Worm (Caenorhabditis elegans) whole organism, young adult: ENCODE results near the gene fbxc-22.

Experiments used
- D2030.7 ChIP-seq: fragments of 200-800 bp; sonication (Bioruptor generic); IDR thresholded peaks from 2 replicates; pipeline ENCODE4 v1.3.6; 2022; ENCODE audit warnings: missing genetic modification reagents, missing genetic modification characterization, missing compliant biosample characterization
- F23B12.7 ChIP-seq: sonication (generic microtip); optimal IDR thresholded peaks from 2 replicates; lab custom pipeline; 2017; ENCODE audit warnings: missing genetic modification characterization, mild to moderate bottlenecking, missing compliant biosample characterization, antibody characterized with exemption, moderate library complexity; ENCODE audit not compliant: insufficient read depth
- F39B2.1 ChIP-seq: fragments of 200-800 bp; sonication (Bioruptor generic); IDR thresholded peaks from 2 replicates; pipeline ENCODE4 v1.3.6; 2022; ENCODE audit warnings: missing genetic modification reagents, missing genetic modification characterization, missing compliant biosample characterization
- F49E8.2 ChIP-seq: sonication (generic microtip); optimal IDR thresholded peaks from 3 replicates; lab custom pipeline; 2017; ENCODE audit warnings: missing genetic modification characterization, mild to moderate bottlenecking, missing compliant biosample characterization, antibody characterized with exemption, moderate library complexity; ENCODE audit not compliant: insufficient read depth
- K12H6.12 ChIP-seq: fragments of 200-800 bp; sonication (Bioruptor generic); optimal IDR thresholded peaks from 2 replicates; lab custom pipeline; 2018; ENCODE audit warnings: mild to moderate bottlenecking, missing genetic modification characterization, missing compliant biosample characterization
- aptf-3 ChIP-seq: fragments of 200-800 bp; sonication (Bioruptor generic); IDR thresholded peaks from 2 replicates; pipeline ENCODE4 v1.3.6; 2022; ENCODE audit warnings: missing genetic modification characterization, missing compliant biosample characterization
- atf-7 ChIP-seq: sonication (generic microtip); optimal IDR thresholded peaks from 2 replicates; lab custom pipeline; 2017; ENCODE audit warnings: mild to moderate bottlenecking, missing genetic modification characterization, missing compliant biosample characterization
- attf-5 ChIP-seq: fragments of 200-800 bp; sonication (Bioruptor generic); optimal IDR thresholded peaks from 2 replicates; lab custom pipeline; 2018; ENCODE audit warnings: mild to moderate bottlenecking, missing genetic modification characterization, missing compliant biosample characterization
- bed-1 ChIP-seq: fragments of 200-800 bp; sonication (Bioruptor generic); IDR thresholded peaks from 2 replicates; pipeline ENCODE4 v1.3.6; 2022; ENCODE audit warnings: missing genetic modification reagents, missing genetic modification characterization, missing compliant biosample characterization
- ceh-58 ChIP-seq: fragments of 200-800 bp; sonication (Bioruptor generic); IDR thresholded peaks from 2 replicates; pipeline ENCODE4 v1.3.6; 2022; ENCODE audit warnings: missing genetic modification characterization, missing compliant biosample characterization
- ceh-79 ChIP-seq: sonication (generic microtip); optimal IDR thresholded peaks from 2 replicates; lab custom pipeline; 2017; ENCODE audit warnings: mild to moderate bottlenecking, missing genetic modification characterization, missing compliant biosample characterization
- dpff-1 ChIP-seq: sonication (generic microtip); optimal IDR thresholded peaks from 2 replicates; lab custom pipeline; 2017; ENCODE audit warnings: mild to moderate bottlenecking, missing genetic modification characterization, missing compliant biosample characterization
- efl-1 ChIP-seq: fragments of 150-350 bp; optimal IDR thresholded peaks from 2 replicates; lab custom pipeline; 2014; ENCODE audit warnings: missing biosample characterization, missing genetic modification reagents, missing genetic modification characterization
- egl-18 ChIP-seq: fragments of 200-800 bp; sonication (Bioruptor generic); IDR thresholded peaks from 2 replicates; pipeline ENCODE4 v1.3.6; 2022; ENCODE audit warnings: missing genetic modification reagents, missing genetic modification characterization, missing compliant biosample characterization
- him-1 ChIP-seq: sonication (generic microtip); optimal IDR thresholded peaks from 2 replicates; lab custom pipeline; 2016; ENCODE audit warnings: missing genotype, missing genetic modification reagents, missing genetic modification characterization, missing compliant biosample characterization
- hlh-26 ChIP-seq: fragments of 200-800 bp; sonication (Bioruptor generic); conservative IDR thresholded peaks from 2 replicates; pipeline ENCODE4 v1.3.6; 2022; ENCODE audit warnings: missing genetic modification reagents, missing genetic modification characterization, missing compliant biosample characterization
- hsf-1 ChIP-seq: fragments of 200-800 bp; sonication (Bioruptor generic); IDR thresholded peaks from 2 replicates; pipeline ENCODE4 v1.3.6; 2022; ENCODE audit warnings: missing genetic modification reagents, missing genetic modification characterization, missing compliant biosample characterization
- lag-1 ChIP-seq: fragments of 200-800 bp; sonication (Bioruptor generic); IDR thresholded peaks from 2 replicates; pipeline ENCODE4 v1.3.6; 2022; ENCODE audit warnings: missing genetic modification reagents, missing genetic modification characterization, missing compliant biosample characterization
- lin-26 ChIP-seq: fragments of 200-800 bp; sonication (Bioruptor generic); IDR thresholded peaks from 2 replicates; pipeline ENCODE4 v1.3.6; 2022; ENCODE audit warnings: missing genetic modification reagents, missing genetic modification characterization, missing compliant biosample characterization
- lin-54 ChIP-seq: fragments of 200-800 bp; sonication (Bioruptor generic); optimal IDR thresholded peaks from 2 replicates; lab custom pipeline; 2018; ENCODE audit warnings: mild to moderate bottlenecking, missing genetic modification characterization, missing compliant biosample characterization
- lsy-27 ChIP-seq: sonication (generic microtip); optimal IDR thresholded peaks from 2 replicates; lab custom pipeline; 2017; ENCODE audit warnings: missing genetic modification characterization, mild to moderate bottlenecking, missing compliant biosample characterization, antibody characterized with exemption, missing genotype, borderline replicate concordance; ENCODE audit not compliant: insufficient read depth
- madf-6 ChIP-seq: fragments of 200-800 bp; sonication (Bioruptor generic); IDR thresholded peaks from 2 replicates; pipeline ENCODE4 v1.3.6; 2022; ENCODE audit warnings: missing genetic modification reagents, missing genetic modification characterization, missing compliant biosample characterization
- mes-4 ChIP-seq: sonication (generic microtip); optimal IDR thresholded peaks from 2 replicates; lab custom pipeline; 2016; ENCODE audit warnings: missing genotype, missing genetic modification characterization, missing compliant biosample characterization
- nfya-1 ChIP-seq: sonication (generic microtip); optimal IDR thresholded peaks from 2 replicates; lab custom pipeline; 2017; ENCODE audit warnings: antibody characterized with exemption, missing compliant biosample characterization, missing genetic modification characterization, borderline replicate concordance; ENCODE audit not compliant: insufficient read depth
- nhr-27 ChIP-seq: fragments of 200-800 bp; sonication (Bioruptor generic); optimal IDR thresholded peaks from 2 replicates; lab custom pipeline; 2018; ENCODE audit warnings: mild to moderate bottlenecking, missing genetic modification characterization, moderate library complexity, missing compliant biosample characterization
- nhr-90 ChIP-seq: sonication (generic microtip); optimal IDR thresholded peaks from 2 replicates; lab custom pipeline; 2016; ENCODE audit warnings: missing genotype, mild to moderate bottlenecking, missing genetic modification characterization, missing compliant biosample characterization
- pbrm-1 ChIP-seq: fragments of 200-800 bp; sonication (Bioruptor generic); IDR thresholded peaks from 2 replicates; pipeline ENCODE4 v1.3.6; 2022; ENCODE audit warnings: missing genetic modification reagents, missing genetic modification characterization, missing compliant biosample characterization
- rec-8 ChIP-seq, 2 experiments: sonication (generic microtip); optimal IDR thresholded peaks; 2 replicates each; lab custom pipeline; 2016; ENCODE audit warnings: mild to moderate bottlenecking in 2 of 2, missing genetic modification characterization in 2 of 2, missing genetic modification reagents in 2 of 2, missing genotype in 2 of 2, missing biosample characterization in 1 of 2, missing compliant biosample characterization in 1 of 2, moderate library complexity in 1 of 2
- repo-1 ChIP-seq: sonication (generic microtip); optimal IDR thresholded peaks from 2 replicates; lab custom pipeline; 2017; ENCODE audit warnings: mild to moderate bottlenecking, missing genetic modification characterization, missing compliant biosample characterization
- sdz-38 ChIP-seq: sonication (generic microtip); optimal IDR thresholded peaks from 2 replicates; lab custom pipeline; 2016; ENCODE audit warnings: missing genotype, missing genetic modification characterization, missing compliant biosample characterization
- sptf-2 ChIP-seq: fragments of 200-800 bp; sonication (Bioruptor generic); optimal IDR thresholded peaks from 2 replicates; lab custom pipeline; 2018; ENCODE audit warnings: mild to moderate bottlenecking, missing genetic modification characterization, missing compliant biosample characterization
- tlf-1 ChIP-seq: fragments of 200-800 bp; sonication (Bioruptor generic); optimal IDR thresholded peaks from 2 replicates; lab custom pipeline; 2018; ENCODE audit warnings: mild to moderate bottlenecking, missing genetic modification characterization, missing compliant biosample characterization
- unc-130 ChIP-seq: sonication (generic microtip); optimal IDR thresholded peaks from 2 replicates; lab custom pipeline; 2016; ENCODE audit warnings: missing genetic modification reagents, missing genetic modification characterization, missing compliant biosample characterization
- unc-62 ChIP-seq: fragments of 150-350 bp; optimal IDR thresholded peaks from 2 replicates; lab custom pipeline; 2014; ENCODE audit warnings: missing biosample characterization, missing genetic modification reagents, missing genetic modification characterization
- zfh-2 ChIP-seq: fragments of 200-800 bp; sonication (Bioruptor generic); conservative IDR thresholded peaks from 2 replicates; pipeline ENCODE4 v1.3.6; 2022; ENCODE audit warnings: missing genetic modification reagents, missing genetic modification characterization, missing compliant biosample characterization
- zim-3 ChIP-seq: sonication (generic microtip); optimal IDR thresholded peaks from 2 replicates; lab custom pipeline; 2017; ENCODE audit warnings: mild to moderate bottlenecking, missing genetic modification characterization, moderate library complexity, missing compliant biosample characterization
- ztf-18 ChIP-seq: sonication (generic microtip); optimal IDR thresholded peaks from 2 replicates; lab custom pipeline; 2016; ENCODE audit warnings: missing genotype, mild to moderate bottlenecking, missing genetic modification characterization, missing compliant biosample characterization
- ztf-26 ChIP-seq: sonication (generic microtip); optimal IDR thresholded peaks from 2 replicates; lab custom pipeline; 2017; ENCODE audit warnings: missing genetic modification characterization, missing compliant biosample characterization
- ztf-28 ChIP-seq: fragments of 200-800 bp; sonication (Bioruptor generic); IDR thresholded peaks from 2 replicates; pipeline ENCODE4 v1.3.6; 2022; ENCODE audit warnings: missing genetic modification reagents, missing genetic modification characterization, missing compliant biosample characterization
- ztf-3 ChIP-seq: fragments of 200-800 bp; sonication (Bioruptor generic); optimal IDR thresholded peaks from 2 replicates; lab custom pipeline; 2018; ENCODE audit warnings: mild to moderate bottlenecking, missing genetic modification characterization, missing compliant biosample characterization
- ztf-6 ChIP-seq: fragments of 200-800 bp; sonication (Bioruptor generic); IDR thresholded peaks from 2 replicates; pipeline ENCODE4 v1.3.6; 2022; ENCODE audit warnings: missing genetic modification reagents, missing genetic modification characterization, missing compliant biosample characterization

The fbxc-22 gene

DNA sequence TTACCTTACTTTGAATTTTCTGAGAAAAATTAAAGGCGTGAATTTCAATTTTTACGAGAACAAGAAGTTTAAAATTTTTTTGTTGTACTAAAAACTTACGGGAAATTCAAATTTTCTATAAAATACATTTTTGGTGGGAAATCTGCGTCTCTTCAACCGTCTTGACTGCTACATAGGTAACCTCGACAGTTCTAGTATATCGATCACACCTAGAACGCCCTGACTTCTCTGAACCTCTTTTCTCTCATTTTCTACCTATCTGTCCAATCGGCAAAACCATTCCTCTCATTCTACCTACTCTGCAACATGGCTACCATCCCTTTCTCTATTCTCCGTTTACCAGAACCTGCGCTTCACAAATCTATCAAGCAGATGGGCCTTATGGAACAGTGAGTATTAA, 7.2 kb downstream of the fbxc-22 start, which contains the start of gene fbxb-25:
fbxb-25 (plus strand) TSS at position 301 of the 400 bp plus-strand sequence.
- TF ChIP-seq mes-4 (tag; lab: Kevin White, UChicago) (no peak), egl-18 (GFP tag; lab: Robert Waterston, UW) (no peak), dpff-1 (no peak), sdz-38 (tag; lab: Kevin White, UChicago) (no peak), F49E8.2 (tag; lab: Kevin White, UChicago) (no peak), D2030.7 (GFP tag; lab: Robert Waterston, UW) (no peak), him-1 (no peak), ztf-18 (tag; lab: Kevin White, UChicago) (no peak)
- TF ChIP-seq, all 124 proteins: peak for 0

DNA sequence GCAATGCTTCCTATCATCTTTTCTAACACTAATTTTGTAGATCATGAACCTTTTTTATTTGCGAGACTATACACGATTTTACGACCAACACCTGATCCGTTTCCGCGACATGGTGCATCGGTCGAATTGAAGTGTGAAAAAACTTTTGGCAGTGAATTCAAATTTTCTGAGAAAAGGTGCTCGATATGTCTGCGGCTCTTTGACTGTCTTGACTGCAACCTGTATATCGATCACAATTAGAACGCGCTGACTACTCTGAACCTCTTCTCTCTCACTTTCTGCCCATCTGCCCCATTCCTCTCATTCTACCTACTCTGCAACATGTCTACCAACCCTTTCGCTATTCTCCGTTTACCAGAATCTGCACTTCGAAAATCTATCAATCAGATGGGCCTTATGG, 8.7 kb downstream of the fbxc-22 start, which contains the start of gene fbxb-26:
fbxb-26 (plus strand) TSS at position 301 of the 400 bp plus-strand sequence.
- TF ChIP-seq nhr-90 (tag; lab: Kevin White, UChicago) (no peak), attf-5 (GFP tag; lab: Kevin White, UChicago) (no peak), lag-1 (GFP tag; lab: Robert Waterston, UW) (no peak), hsf-1 (GFP tag; lab: Robert Waterston, UW) (no peak), lin-54 (no peak), nhr-27 (no peak), pbrm-1 (GFP tag; lab: Robert Waterston, UW) (no peak), tlf-1 (GFP tag; lab: Kevin White, UChicago) (no peak), egl-18 (GFP tag; lab: Robert Waterston, UW) (no peak), hlh-26 (GFP tag; lab: Robert Waterston, UW) (no peak), madf-6 (GFP tag; lab: Robert Waterston, UW) (no peak), ceh-58 (no peak), zim-3 (tag; lab: Kevin White, UChicago) (no peak), atf-7 (tag; lab: Kevin White, UChicago) (no peak), aptf-3 (GFP tag; lab: Robert Waterston, UW) (no peak), repo-1 (tag; lab: Kevin White, UChicago) (no peak), ztf-28 (no peak), K12H6.12 (tag; lab: Kevin White, UChicago) (no peak), sptf-2 (GFP tag; lab: Kevin White, UChicago) (no peak), ztf-18 (tag; lab: Kevin White, UChicago) (no peak)

DNA sequence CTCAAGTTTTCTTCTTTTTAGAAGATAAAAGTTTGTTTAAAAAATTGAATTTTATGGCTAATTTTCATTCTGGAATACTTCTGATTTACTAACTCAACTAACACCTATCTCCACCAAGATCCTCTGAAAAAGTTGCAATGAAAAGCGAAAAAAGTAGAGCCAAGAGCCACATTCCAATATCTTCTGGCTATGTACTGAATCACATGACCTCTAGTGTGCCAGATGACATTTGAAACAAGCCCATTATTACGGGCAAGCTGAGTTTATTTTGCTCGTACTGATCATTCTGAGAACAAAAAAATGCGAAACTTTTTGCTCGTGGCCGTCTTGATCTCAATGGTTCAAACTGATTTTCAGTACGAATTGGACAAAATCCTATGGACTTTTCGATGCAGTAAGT, 11.8 kb downstream of the fbxc-22 start, which contains the start of gene irld-36:
irld-36 (plus strand) TSS at position 301 of the 400 bp plus-strand sequence.
- no peak for TF ChIP-seq zfh-2
- TF ChIP-seq zim-3 (tag; lab: Kevin White, UChicago), result no peak
- TF ChIP-seq lin-26 (GFP tag; lab: Robert Waterston, UW), result no peak
- no peak for TF ChIP-seq rec-8 (tag; optimal IDR thresholded peaks at IDR 0.05; lab: Kevin White, UChicago)
- TF ChIP-seq F39B2.1 (GFP tag; lab: Robert Waterston, UW), result no peak
- TF ChIP-seq ztf-3 (GFP tag; lab: Kevin White, UChicago), result no peak
- TF ChIP-seq nfya-1, result no peak
- TF ChIP-seq, all 124 proteins: peak for 0

DNA sequence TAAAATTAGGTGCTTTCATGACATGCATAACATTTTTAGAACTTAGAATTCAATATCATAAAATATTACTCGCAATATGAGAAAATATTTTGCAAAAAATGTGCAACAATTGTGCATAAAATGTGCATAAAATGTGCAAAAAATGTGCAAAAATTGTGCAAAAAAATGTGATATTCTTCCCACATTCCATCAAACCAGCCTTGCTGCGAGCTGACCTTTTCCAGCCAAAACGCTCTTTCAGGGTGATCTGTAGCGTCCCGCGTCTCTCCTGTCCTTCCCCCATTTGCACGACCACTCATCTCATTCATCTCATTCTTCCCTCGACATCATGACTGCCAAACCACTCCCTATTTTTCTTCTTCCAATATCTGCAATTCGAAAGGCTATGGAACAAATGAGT, 14.8 kb downstream of the fbxc-22 start, which contains the start of gene fbxb-17:
fbxb-17 (plus strand) TSS at position 301 of the 400 bp plus-strand sequence.
- TF ChIP-seq sptf-2 (GFP tag; lab: Kevin White, UChicago), result no peak
- TF ChIP-seq F23B12.7 (tag; lab: Kevin White, UChicago), result no peak
- TF ChIP-seq lag-1 (GFP tag; lab: Robert Waterston, UW), result no peak
- TF ChIP-seq unc-62 (GFP tag; lab: Kevin White, UChicago), result no peak
- no peak for TF ChIP-seq unc-130 (GFP tag; lab: Kevin White, UChicago)
- TF ChIP-seq bed-1 (GFP tag; lab: Robert Waterston, UW), result no peak
- TF ChIP-seq nfya-1, result no peak
- no peak for TF ChIP-seq lin-54
- TF ChIP-seq lsy-27 (tag; lab: Kevin White, UChicago), result no peak
- TF ChIP-seq ztf-26 (tag; lab: Kevin White, UChicago), result no peak
- TF ChIP-seq efl-1, result no peak
- TF ChIP-seq ztf-6 (GFP tag; lab: Robert Waterston, UW), result no peak
- no peak for TF ChIP-seq ceh-79 (tag; lab: Kevin White, UChicago)
